Worm (Caenorhabditis elegans): ENCODE results near the gene ttr-29.
"Not testable (repeated sequence)": the region's sequence is repeated elsewhere in the genome, so short reads cannot be mapped to it uniquely, and the experiment has no call there.

Gene ttr-29

ce11 chrV:12869948-12870347 is 36.7 kb downstream of the ttr-29 start, which contains the start of gene T07F10.3 (continued):
- TF ChIP-seq arid-1 (GFP tag; conservative IDR thresholded peaks at IDR 0.05) (peak; percentile 58), vab-7 (GFP tag; IDR thresholded peaks at IDR 0.05) (peak; percentile 57; the same call in 1 of the 2 replicates), saeg-2 (GFP tag; IDR thresholded peaks at IDR 0.05) (0 out of 2 replicates have a peak, but pooled peaks have one; percentile 38), madf-5 (GFP tag; IDR thresholded peaks at IDR 0.05) (no peak; a peak in 1 of 4 replicates), nhr-48 (tag; optimal IDR thresholded peaks at IDR 0.05) (peak; percentile 51), unc-130 (GFP tag; optimal IDR thresholded peaks at IDR 0.05) (peak; percentile 93), nhr-28 (tag; optimal IDR thresholded peaks at IDR 0.05) (peak; percentile 69), madf-9 (GFP tag; conservative IDR thresholded peaks at IDR 0.05) (peak; percentile 87), duxl-1 (tag; optimal IDR thresholded peaks at IDR 0.05; ENCODE audit: poor library complexity) (peak; percentile 87), snpc-1.2 (GFP tag; IDR thresholded peaks at IDR 0.05) (0 out of 2 replicates have a peak, but pooled peaks have one; percentile 63), mdt-29 (GFP tag; IDR thresholded peaks at IDR 0.05) (peak; percentile 71), zip-11 (GFP tag; IDR thresholded peaks at IDR 0.05) (no peak), Y48G9A.11 (GFP tag; IDR thresholded peaks at IDR 0.05) (peak; percentile 88), lin-13 (GFP tag; optimal IDR thresholded peaks at IDR 0.05) (no peak), pqm-1 (tag; optimal IDR thresholded peaks at IDR 0.05) (no peak), ZK546.5 (tag; optimal IDR thresholded peaks at IDR 0.05) (no peak), fos-1 (tag; optimal IDR thresholded peaks at IDR 0.05) (no peak), ces-1 (GFP tag; optimal IDR thresholded peaks at IDR 0.05) (peak; percentile 25), ceh-44 (GFP tag; IDR thresholded peaks at IDR 0.05) (peak; percentile 46; the same call in 1 of the 2 replicates), mes-2 (tag; optimal IDR thresholded peaks at IDR 0.05; ENCODE audit: poor library complexity, severe bottlenecking) (peak; percentile 100), mxl-3 (GFP tag; optimal IDR thresholded peaks at IDR 0.05) (peak; percentile 41), nhr-6 (tag; optimal IDR thresholded peaks at IDR 0.05) (peak; percentile 97), daf-19 (GFP tag; conservative IDR thresholded peaks at IDR 0.05) (no peak), attf-4 (tag; optimal IDR thresholded peaks at IDR 0.05) (no peak), lim-7 (GFP tag; IDR thresholded peaks at IDR 0.05) (no peak), T20F7.1 (GFP tag; optimal IDR thresholded peaks at IDR 0.05) (peak; percentile 76), daf-8 (GFP tag; IDR thresholded peaks at IDR 0.05) (no peak), hmg-1.1 (GFP tag; IDR thresholded peaks at IDR 0.05) (0 out of 2 replicates have a peak, but pooled peaks have one; percentile 34), dmd-6 (GFP tag; IDR thresholded peaks at IDR 0.05) (peak; percentile 86), sdz-12 (GFP tag; optimal IDR thresholded peaks at IDR 0.05) (peak; percentile 77), hif-1 (tag; optimal IDR thresholded peaks at IDR 0.05) (peak in 1 of 2 experiments; percentile 94), dve-1 (tag; optimal IDR thresholded peaks at IDR 0.05; ENCODE audit: insufficient read depth) (peak; percentile 77), ceh-62 (tag; optimal IDR thresholded peaks at IDR 0.05) (no peak), F44E2.7 (GFP tag; IDR thresholded peaks at IDR 0.05) (no peak)

ce11 chrV:12867997-12868396 is 38.6 kb downstream of the ttr-29 start, which contains the start of gene nspg-1:
Gene nspg-1, minus strand, starts transcription at chrV:12868097.
- TF ChIP-seq nhr-28 (tag; optimal IDR thresholded peaks at IDR 0.05) (no peak), lin-39 (tag; optimal IDR thresholded peaks at IDR 0.05) (no peak), nhr-6 (tag; optimal IDR thresholded peaks at IDR 0.05) (peak; percentile 27), egl-43 (GFP tag; IDR thresholded peaks at IDR 0.05) (no peak), vab-7 (GFP tag; IDR thresholded peaks at IDR 0.05) (no peak)

- TF ChIP-seq gei-8 (GFP tag; optimal IDR thresholded peaks at IDR 0.05); zag-1 (tag; optimal IDR thresholded peaks at IDR 0.05); ceh-28 (tag; optimal IDR thresholded peaks at IDR 0.05): not testable (repeated sequence)
Observed at ce11 chrV:12865615-12866014, 41.0 kb downstream of the ttr-29 start, which contains the start of gene T07F10.5. Gene T07F10.5, plus strand, starts transcription at chrV:12865915.
